Worm (Caenorhabditis elegans) whole organism, young adult: ENCODE data around the gene F53F4.1.

Experiments
- B0035.1 ChIP-seq: sonication (generic microtip); optimal IDR thresholded peaks from 2 replicates; lab custom pipeline; 2016; ENCODE audit warnings: missing genetic modification characterization, mild to moderate bottlenecking, missing compliant biosample characterization, missing genotype, missing genetic modification reagents
- F33H1.4 ChIP-seq: fragments of 200-800 bp; sonication (Bioruptor generic); IDR thresholded peaks from 2 replicates; pipeline ENCODE4 v1.3.6; 2022; ENCODE audit warnings: missing genetic modification reagents, missing genetic modification characterization, missing compliant biosample characterization
- F55B11.4 ChIP-seq: sonication (generic microtip); optimal IDR thresholded peaks from 2 replicates; lab custom pipeline; 2016; ENCODE audit warnings: missing compliant biosample characterization, missing genetic modification characterization, borderline replicate concordance; ENCODE audit not compliant: insufficient read depth
- K11D2.4 ChIP-seq: fragments of 200-800 bp; sonication (Bioruptor generic); IDR thresholded peaks from 2 replicates; pipeline ENCODE4 v1.3.6; 2022; ENCODE audit warnings: missing genetic modification reagents, missing genetic modification characterization, missing compliant biosample characterization
- T07F8.4 ChIP-seq: sonication (generic microtip); optimal IDR thresholded peaks from 2 replicates; lab custom pipeline; 2016; ENCODE audit warnings: mild to moderate bottlenecking, missing genetic modification characterization, moderate library complexity, missing compliant biosample characterization
- Y56A3A.18 ChIP-seq: fragments of 200-800 bp; sonication (Bioruptor generic); IDR thresholded peaks from 2 replicates; pipeline ENCODE4 v1.3.6; 2022; ENCODE audit warnings: missing genetic modification reagents, missing genetic modification characterization, missing compliant biosample characterization
- Y79H2A.3 ChIP-seq: fragments of 200-800 bp; sonication (Bioruptor generic); conservative IDR thresholded peaks from 2 replicates; pipeline ENCODE4 v1.3.6; 2022; ENCODE audit warnings: missing genetic modification reagents, missing genetic modification characterization, missing compliant biosample characterization
- Y95B8A.8 ChIP-seq: fragments of 200-800 bp; sonication (Bioruptor generic); IDR thresholded peaks from 2 replicates; pipeline ENCODE4 v1.3.6; 2022; ENCODE audit warnings: missing genetic modification reagents, missing genetic modification characterization, missing compliant biosample characterization
- ZK185.1 ChIP-seq: sonication (generic microtip); optimal IDR thresholded peaks from 2 replicates; lab custom pipeline; 2016; ENCODE audit warnings: mild to moderate bottlenecking, missing genetic modification characterization, missing compliant biosample characterization; ENCODE audit not compliant: poor library complexity, severe bottlenecking
- akir-1 ChIP-seq: fragments of 200-800 bp; sonication (Bioruptor generic); optimal IDR thresholded peaks from 2 replicates; lab custom pipeline; 2018; ENCODE audit warnings: mild to moderate bottlenecking, missing genetic modification characterization, moderate library complexity, missing compliant biosample characterization
- attf-3 ChIP-seq: fragments of 200-800 bp; sonication (Bioruptor generic); conservative IDR thresholded peaks from 2 replicates; pipeline ENCODE4 v1.3.6; 2022; ENCODE audit warnings: missing genetic modification reagents, missing genetic modification characterization, missing compliant biosample characterization
- bed-1 ChIP-seq: fragments of 200-800 bp; sonication (Bioruptor generic); IDR thresholded peaks from 2 replicates; pipeline ENCODE4 v1.3.6; 2022; ENCODE audit warnings: missing genetic modification reagents, missing genetic modification characterization, missing compliant biosample characterization
- cebp-1 ChIP-seq, 2 experiments: fragments of 200-800 bp in 1 of 2; sonication (Bioruptor generic) in 1 of 2; sonication (generic microtip) in 1 of 2; IDR thresholded peaks in 1 of 2; optimal IDR thresholded peaks in 1 of 2; 2 replicates each; pipeline versions ENCODE4 v1.3.6 to Lab custom; 2017 to 2022; ENCODE audit warnings: missing compliant biosample characterization in 2 of 2, missing genetic modification characterization in 2 of 2, mild to moderate bottlenecking in 1 of 2, missing genetic modification reagents in 1 of 2, moderate library complexity in 1 of 2
- ceh-100 ChIP-seq: fragments of 200-800 bp; sonication (Bioruptor generic); IDR thresholded peaks from 2 replicates; pipeline ENCODE4 v1.3.6; 2022; ENCODE audit warnings: missing genetic modification reagents, missing genetic modification characterization, missing compliant biosample characterization
- ceh-27 ChIP-seq: fragments of 200-800 bp; sonication (Bioruptor generic); optimal IDR thresholded peaks from 2 replicates; lab custom pipeline; 2018; ENCODE audit warnings: mild to moderate bottlenecking, missing genetic modification characterization, moderate library complexity, missing compliant biosample characterization
- chd-7 ChIP-seq: sonication (generic microtip); optimal IDR thresholded peaks from 2 replicates; lab custom pipeline; 2016; ENCODE audit warnings: mild to moderate bottlenecking, missing genetic modification characterization, moderate library complexity, missing compliant biosample characterization
- dpff-1 ChIP-seq: sonication (generic microtip); optimal IDR thresholded peaks from 2 replicates; lab custom pipeline; 2017; ENCODE audit warnings: mild to moderate bottlenecking, missing genetic modification characterization, missing compliant biosample characterization
- efl-1 ChIP-seq: fragments of 150-350 bp; optimal IDR thresholded peaks from 2 replicates; lab custom pipeline; 2014; ENCODE audit warnings: missing biosample characterization, missing genetic modification reagents, missing genetic modification characterization
- egrh-3 ChIP-seq: fragments of 200-800 bp; sonication (Bioruptor generic); IDR thresholded peaks from 2 replicates; pipeline ENCODE4 v1.3.6; 2022; ENCODE audit warnings: missing genetic modification reagents, missing genetic modification characterization, missing compliant biosample characterization
- gei-17 ChIP-seq: fragments of 200-800 bp; sonication (Bioruptor generic); optimal IDR thresholded peaks from 2 replicates; lab custom pipeline; 2018; ENCODE audit warnings: mild to moderate bottlenecking, missing genetic modification characterization, missing compliant biosample characterization
- hmg-1.2 ChIP-seq: fragments of 200-800 bp; sonication (Bioruptor generic); IDR thresholded peaks from 2 replicates; pipeline ENCODE4 v1.3.6; 2022; ENCODE audit warnings: missing genetic modification reagents, missing genetic modification characterization, missing compliant biosample characterization
- hrde-1 ChIP-seq: sonication (generic microtip); optimal IDR thresholded peaks from 2 replicates; lab custom pipeline; 2016; ENCODE audit warnings: missing genetic modification characterization, mild to moderate bottlenecking, missing compliant biosample characterization, moderate library complexity, missing genotype, missing genetic modification reagents, borderline replicate concordance
- hsf-1 ChIP-seq: fragments of 200-800 bp; sonication (Bioruptor generic); IDR thresholded peaks from 2 replicates; pipeline ENCODE4 v1.3.6; 2022; ENCODE audit warnings: missing genetic modification reagents, missing genetic modification characterization, missing compliant biosample characterization
- lag-1 ChIP-seq: fragments of 200-800 bp; sonication (Bioruptor generic); IDR thresholded peaks from 2 replicates; pipeline ENCODE4 v1.3.6; 2022; ENCODE audit warnings: missing genetic modification reagents, missing genetic modification characterization, missing compliant biosample characterization
- let-607 ChIP-seq, 2 experiments: fragments of 200-800 bp in 1 of 2; sonication (Bioruptor generic) in 1 of 2; sonication (generic microtip) in 1 of 2; optimal IDR thresholded peaks; 2 replicates each; lab custom pipeline; 2016 to 2018; ENCODE audit warnings: mild to moderate bottlenecking in 2 of 2, missing compliant biosample characterization in 2 of 2, missing genetic modification characterization in 2 of 2, moderate library complexity in 2 of 2, missing genotype in 1 of 2
- lin-40 ChIP-seq: sonication (generic microtip); optimal IDR thresholded peaks from 2 replicates; lab custom pipeline; 2016; ENCODE audit warnings: missing genetic modification characterization, mild to moderate bottlenecking, missing compliant biosample characterization, missing genotype, missing genetic modification reagents
- lin-54 ChIP-seq: fragments of 200-800 bp; sonication (Bioruptor generic); optimal IDR thresholded peaks from 2 replicates; lab custom pipeline; 2018; ENCODE audit warnings: mild to moderate bottlenecking, missing genetic modification characterization, missing compliant biosample characterization
- lir-1 ChIP-seq: fragments of 200-800 bp; sonication (Bioruptor generic); conservative IDR thresholded peaks from 2 replicates; pipeline ENCODE4 v1.3.6; 2022; ENCODE audit warnings: missing genetic modification reagents, missing genetic modification characterization, missing compliant biosample characterization
- lsl-1 ChIP-seq: fragments of 200-800 bp; sonication (Bioruptor generic); optimal IDR thresholded peaks from 2 replicates; lab custom pipeline; 2018; ENCODE audit warnings: mild to moderate bottlenecking, missing genetic modification characterization, moderate library complexity, missing compliant biosample characterization
- madf-6 ChIP-seq: fragments of 200-800 bp; sonication (Bioruptor generic); IDR thresholded peaks from 2 replicates; pipeline ENCODE4 v1.3.6; 2022; ENCODE audit warnings: missing genetic modification reagents, missing genetic modification characterization, missing compliant biosample characterization
- madf-8 ChIP-seq: fragments of 200-800 bp; sonication (Bioruptor generic); conservative IDR thresholded peaks from 2 replicates; pipeline ENCODE4 v1.3.6; 2022; ENCODE audit warnings: missing genetic modification reagents, missing genetic modification characterization, missing compliant biosample characterization
- mel-28 ChIP-seq: sonication (generic microtip); optimal IDR thresholded peaks from 2 replicates; lab custom pipeline; 2016; ENCODE audit warnings: borderline replicate concordance, mild to moderate bottlenecking, missing genetic modification characterization, missing compliant biosample characterization
- nfyb-1 ChIP-seq: fragments of 200-800 bp; sonication (Bioruptor generic); IDR thresholded peaks from 2 replicates; pipeline ENCODE4 v1.3.6; 2022; ENCODE audit warnings: missing genetic modification reagents, missing genetic modification characterization, missing compliant biosample characterization
- nhr-90 ChIP-seq: sonication (generic microtip); optimal IDR thresholded peaks from 2 replicates; lab custom pipeline; 2016; ENCODE audit warnings: missing genotype, mild to moderate bottlenecking, missing genetic modification characterization, missing compliant biosample characterization
- pbrm-1 ChIP-seq: fragments of 200-800 bp; sonication (Bioruptor generic); IDR thresholded peaks from 2 replicates; pipeline ENCODE4 v1.3.6; 2022; ENCODE audit warnings: missing genetic modification reagents, missing genetic modification characterization, missing compliant biosample characterization
- rec-8 ChIP-seq, 2 experiments: sonication (generic microtip); optimal IDR thresholded peaks; 2 replicates each; lab custom pipeline; 2016; ENCODE audit warnings: mild to moderate bottlenecking in 2 of 2, missing genetic modification characterization in 2 of 2, missing genetic modification reagents in 2 of 2, missing genotype in 2 of 2, missing biosample characterization in 1 of 2, missing compliant biosample characterization in 1 of 2, moderate library complexity in 1 of 2
- snpc-1.1 ChIP-seq: sonication (generic microtip); optimal IDR thresholded peaks from 2 replicates; lab custom pipeline; 2017; ENCODE audit warnings: missing genetic modification characterization, mild to moderate bottlenecking, missing compliant biosample characterization, antibody characterized with exemption, moderate library complexity, missing genotype, missing genetic modification reagents; ENCODE audit not compliant: insufficient read depth
- somi-1 ChIP-seq: fragments of 200-800 bp; sonication (Bioruptor generic); optimal IDR thresholded peaks from 2 replicates; lab custom pipeline; 2018; ENCODE audit warnings: mild to moderate bottlenecking, missing genetic modification characterization, missing compliant biosample characterization
- unc-62 ChIP-seq: fragments of 150-350 bp; optimal IDR thresholded peaks from 2 replicates; lab custom pipeline; 2014; ENCODE audit warnings: missing biosample characterization, missing genetic modification reagents, missing genetic modification characterization
- zfh-2 ChIP-seq: fragments of 200-800 bp; sonication (Bioruptor generic); conservative IDR thresholded peaks from 2 replicates; pipeline ENCODE4 v1.3.6; 2022; ENCODE audit warnings: missing genetic modification reagents, missing genetic modification characterization, missing compliant biosample characterization
- ztf-25 ChIP-seq: fragments of 200-800 bp; sonication (Bioruptor generic); IDR thresholded peaks from 2 replicates; pipeline ENCODE4 v1.3.6; 2022; ENCODE audit warnings: missing genetic modification reagents, missing genetic modification characterization, missing compliant biosample characterization
- ztf-3 ChIP-seq: fragments of 200-800 bp; sonication (Bioruptor generic); optimal IDR thresholded peaks from 2 replicates; lab custom pipeline; 2018; ENCODE audit warnings: mild to moderate bottlenecking, missing genetic modification characterization, missing compliant biosample characterization

Gene F53F4.1

ce11 chrV:13559978-13560377 lies 24.6 kb upstream of the F53F4.1 start, which contains the start of gene C56A3.8 (continued):
- TF ChIP-seq rec-8 (tag; optimal IDR thresholded peaks at IDR 0.05; lab: Kevin White, UChicago) = no peak
- TF ChIP-seq somi-1 (GFP tag; lab: Kevin White, UChicago) = no peak
- no peak for TF ChIP-seq nfyb-1

- TF ChIP-seq egrh-3 (peak; percentile 66), pbrm-1 (no peak), F33H1.4 (GFP tag; lab: Robert Waterston, UW) (no peak), zfh-2 (GFP tag; lab: Robert Waterston, UW) (peak; percentile 82)
Observed at ce11 chrV:13562748-13563147, 21.8 kb upstream of the F53F4.1 start.

ce11 chrV:13563841-13564240 lies 20.7 kb upstream of the F53F4.1 start, which contains the start of gene grl-17:
grl-17 (minus strand) TSS chrV:13563941.
- TF ChIP-seq efl-1 (GFP tag; lab: Kevin White, UChicago) = no peak
- no peak for TF ChIP-seq lag-1 (GFP tag; lab: Robert Waterston, UW)
- no peak for TF ChIP-seq snpc-1.1 (tag; lab: Kevin White, UChicago)
- no peak for TF ChIP-seq Y79H2A.3 (GFP tag; lab: Robert Waterston, UW)
- TF ChIP-seq T07F8.4 (tag; lab: Kevin White, UChicago) = no peak
- TF ChIP-seq ztf-25 (GFP tag; lab: Robert Waterston, UW) = no peak
- no peak for TF ChIP-seq dpff-1 (tag; lab: Kevin White, UChicago)
- TF ChIP-seq B0035.1 (tag; lab: Kevin White, UChicago) = no peak
- TF ChIP-seq attf-3 (GFP tag; lab: Robert Waterston, UW) = no peak
- TF ChIP-seq unc-62 = no peak
- TF ChIP-seq lin-54 (GFP tag; lab: Kevin White, UChicago) = no peak
- no peak for TF ChIP-seq lin-40 (tag; lab: Kevin White, UChicago)
- TF ChIP-seq lsl-1 = no peak
- no peak for TF ChIP-seq hrde-1 (tag; lab: Kevin White, UChicago)
- no peak for TF ChIP-seq nfyb-1
- no peak for TF ChIP-seq madf-8
- TF ChIP-seq, all 124 proteins: peak for 0

- TF ChIP-seq K11D2.4 (GFP tag; lab: Robert Waterston, UW) = peak; percentile 65; the same call in 1 of the 2 replicates
- no peak for TF ChIP-seq akir-1 (GFP tag; lab: Kevin White, UChicago)
- TF ChIP-seq let-607 (tag; optimal IDR thresholded peaks at IDR 0.05; lab: Kevin White, UChicago) = peak in 1 of 2 experiments; percentile 83
- TF ChIP-seq ceh-100 (GFP tag; lab: Robert Waterston, UW) = 0 out of 2 replicates have a peak, but pooled peaks have one; percentile 22
- TF ChIP-seq madf-6 (GFP tag; lab: Robert Waterston, UW) = peak; percentile 42; the same call in 1 of the 2 replicates
- peak; percentile 38; the same call in 1 of the 2 replicates for TF ChIP-seq Y95B8A.8
- no peak for TF ChIP-seq ztf-3 (GFP tag; lab: Kevin White, UChicago)
- peak; percentile 81 for TF ChIP-seq chd-7 (tag; lab: Kevin White, UChicago)
- TF ChIP-seq ZK185.1 (tag; lab: Kevin White, UChicago) = peak; percentile 70
- TF ChIP-seq gei-17 = peak; percentile 34
- peak; percentile 57; the same call in 1 of the 2 replicates for TF ChIP-seq lir-1 (GFP tag; lab: Robert Waterston, UW)
- peak; percentile 88 for TF ChIP-seq ceh-27 (GFP tag; lab: Kevin White, UChicago)
- TF ChIP-seq Y56A3A.18 (GFP tag; lab: Robert Waterston, UW) = 0 out of 2 replicates have a peak, but pooled peaks have one; percentile 67
- no peak for TF ChIP-seq F55B11.4 (tag; lab: Kevin White, UChicago)
- TF ChIP-seq hmg-1.2 (GFP tag; lab: Robert Waterston, UW) = peak; percentile 99
- peak; percentile 56 for TF ChIP-seq nhr-90 (tag; lab: Kevin White, UChicago)
- no peak for TF ChIP-seq bed-1
- no peak for TF ChIP-seq mel-28
- TF ChIP-seq cebp-1 (GFP tag; IDR thresholded peaks at IDR 0.05; lab: Robert Waterston, UW) = peak; percentile 44; the same call in 1 of the 2 replicates
- TF ChIP-seq cebp-1 (tag; optimal IDR thresholded peaks at IDR 0.05; lab: Kevin White, UChicago) = peak; percentile 85
- peak; percentile 9; the same call in 1 of the 2 replicates for TF ChIP-seq hsf-1 (GFP tag; lab: Robert Waterston, UW)
- peak; percentile 76 for TF ChIP-seq lin-54 (GFP tag; lab: Kevin White, UChicago)
Observed at ce11 chrV:13565197-13565596, 19.4 kb upstream of the F53F4.1 start.
